Fruit fly (Drosophila melanogaster): Measurements from ENCODE around the gene Cox17.

The Cox17 gene

DNA sequence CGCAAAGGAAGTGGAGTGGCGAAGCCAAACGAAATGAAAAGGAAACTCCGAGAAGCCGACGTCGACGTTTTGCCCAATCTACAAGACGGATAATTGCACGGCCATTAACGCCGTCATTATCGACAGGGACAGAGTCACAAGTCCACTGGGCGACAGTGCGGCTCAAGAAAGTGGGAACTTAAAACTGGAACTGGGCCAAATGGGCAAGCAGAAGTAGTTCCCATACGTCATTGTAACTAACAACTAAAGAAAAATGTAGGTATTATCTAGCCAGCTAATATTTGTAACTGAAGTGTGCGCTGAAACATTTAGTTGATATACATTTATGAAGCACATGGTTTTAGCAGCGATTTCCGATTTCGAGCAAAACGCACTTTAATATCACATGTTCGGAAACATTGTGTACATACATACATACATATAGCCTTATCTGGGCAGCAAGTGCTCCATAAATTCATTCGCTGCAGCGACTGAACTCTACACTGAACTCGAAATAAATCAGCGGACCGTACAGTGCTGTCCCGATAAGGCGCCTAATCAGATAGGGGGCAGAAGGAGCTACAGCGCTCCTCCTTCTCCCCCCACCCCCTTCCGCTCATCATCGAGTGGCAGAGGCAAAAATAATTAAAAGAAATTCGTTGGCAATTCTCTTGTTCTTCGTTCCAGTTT lies 13.6 kb downstream of the Cox17 start:
- TF ChIP-seq exex (tag; optimal IDR thresholded peaks at IDR 0.05) (peak; percentile 63), stc (GFP tag; IDR thresholded peaks at IDR 0.05) (no peak), grn (GFP tag; optimal IDR thresholded peaks at IDR 0.05) (peak; percentile 62), CG2116 (GFP tag; optimal IDR thresholded peaks at IDR 0.05) (no peak), CG4424 (GFP tag; optimal IDR thresholded peaks at IDR 0.05) (no peak), sens (GFP tag) (peak; percentile 64), Dbx (GFP tag; IDR thresholded peaks at IDR 0.05) (peak; percentile 25; the same call in 1 of the 3 replicates), D (optimal IDR thresholded peaks at IDR 0.05) (no peak), D (GFP tag; optimal IDR thresholded peaks at IDR 0.05) (no peak), psq (GFP tag; optimal IDR thresholded peaks at IDR 0.05) (no peak), Hmr (GFP tag; optimal IDR thresholded peaks at IDR 0.05) (peak; percentile 3), CG11696 (GFP tag; IDR thresholded peaks at IDR 0.05) (peak; percentile 34; the same call in 1 of the 2 replicates), CG34376 (GFP tag; optimal IDR thresholded peaks at IDR 0.05) (peak; percentile 31), al (GFP tag; IDR thresholded peaks at IDR 0.05) (peak; percentile 4; the same call in 1 of the 2 replicates), CG10543 (GFP tag; optimal IDR thresholded peaks at IDR 0.05) (peak; percentile 18), dpn (GFP tag; optimal IDR thresholded peaks at IDR 0.05) (no peak), Bgb (GFP tag; IDR thresholded peaks at IDR 0.05; ENCODE audit: partially characterized antibody) (no peak), sug (tag; optimal IDR thresholded peaks at IDR 0.05) (peak; percentile 15), Elba2 (GFP tag; optimal IDR thresholded peaks at IDR 0.05) (no peak), mirr (GFP tag; optimal IDR thresholded peaks at IDR 0.05) (peak; percentile 43), Hr78 (GFP tag; optimal IDR thresholded peaks at IDR 0.05) (peak in 1 of 2 experiments; percentile 46), grau (tag; optimal IDR thresholded peaks at IDR 0.05) (peak; percentile 12), CG4360 (GFP tag; IDR thresholded peaks at IDR 0.05) (no peak), cwo (GFP tag; optimal IDR thresholded peaks at IDR 0.05) (peak; percentile 45), Rfx (GFP tag; IDR thresholded peaks at IDR 0.05) (peak; percentile 28; the same call in 1 of the 2 replicates), dmrt11E (tag; optimal IDR thresholded peaks at IDR 0.05) (no peak), CG15514 (GFP tag; optimal IDR thresholded peaks at IDR 0.05) (peak; percentile 1), CG10209 (GFP tag; optimal IDR thresholded peaks at IDR 0.05) (no peak), tx (GFP tag; optimal IDR thresholded peaks at IDR 0.05) (no peak), nom (GFP tag; optimal IDR thresholded peaks at IDR 0.05) (peak; percentile 88), CG30431 (GFP tag; optimal IDR thresholded peaks at IDR 0.05) (no peak), rib (GFP tag; IDR thresholded peaks at IDR 0.05) (no peak), bsh (GFP tag; optimal IDR thresholded peaks at IDR 0.05) (peak in 1 of 2 experiments; percentile 0), Atf3 (GFP tag; optimal IDR thresholded peaks at IDR 0.05) (no peak), Spps (tag; optimal IDR thresholded peaks at IDR 0.05) (no peak), Drgx (GFP tag; IDR thresholded peaks at IDR 0.05) (peak; percentile 42; the same call in 1 of the 2 replicates), Med (GFP tag) (peak; percentile 2), CG14667 (GFP tag; IDR thresholded peaks at IDR 0.05) (no peak), D19B (GFP tag; optimal IDR thresholded peaks at IDR 0.05) (no peak), crol (GFP tag; IDR thresholded peaks at IDR 0.05) (peak; percentile 77), CG18599 (GFP tag; optimal IDR thresholded peaks at IDR 0.05) (peak; percentile 31), CG30403 (GFP tag; optimal IDR thresholded peaks at IDR 0.05) (no peak), CG31365 (tag; optimal IDR thresholded peaks at IDR 0.05) (no peak), CG15073 (GFP tag; optimal IDR thresholded peaks at IDR 0.05) (peak; percentile 58), CG16863 (GFP tag; optimal IDR thresholded peaks at IDR 0.05) (no peak), dati (GFP tag; IDR thresholded peaks at IDR 0.05) (no peak), lbe (GFP tag; optimal IDR thresholded peaks at IDR 0.05) (peak; percentile 29), chinmo (GFP tag; IDR thresholded peaks at IDR 0.05; ENCODE audit: partially characterized antibody) (peak; percentile 82; the same call in 1 of the 4 replicates), sob (GFP tag; IDR thresholded peaks at IDR 0.05) (peak; percentile 49; the same call in 1 of the 2 replicates)

All from whole organism, embryonic.